Fruit fly (Drosophila melanogaster): ENCODE measurements around the gene CG42238.
A peak's percentile ranks its signal among the peaks of the same experiment; 100 is the strongest.

CG42238 gene

dm6 chr2L:20968727-20969126 lies 83.2 kb downstream of the CG42238 start (continued):
- no peak for TF ChIP-seq Dip2 (GFP tag; IDR thresholded peaks at IDR 0.05)
- no peak for TF ChIP-seq CG13424 (tag; optimal IDR thresholded peaks at IDR 0.05)
- no peak for TF ChIP-seq CG15073 (GFP tag; optimal IDR thresholded peaks at IDR 0.05)
- no peak for TF ChIP-seq pros (GFP tag; optimal IDR thresholded peaks at IDR 0.05)
- TF ChIP-seq otp (GFP tag; IDR thresholded peaks at IDR 0.05) = no peak
- no peak for TF ChIP-seq BEAF-32 (GFP tag; optimal IDR thresholded peaks at IDR 0.05)
- TF ChIP-seq nerfin-1 (tag; optimal IDR thresholded peaks at IDR 0.05) = no peak
- no peak for TF ChIP-seq CG8765 (GFP tag; IDR thresholded peaks at IDR 0.05)
- TF ChIP-seq CG30020 (tag; optimal IDR thresholded peaks at IDR 0.05) = no peak
- no peak for TF ChIP-seq Poxn (GFP tag; IDR thresholded peaks at IDR 0.05)
- no peak for TF ChIP-seq kay (GFP tag; optimal IDR thresholded peaks at IDR 0.05)
- no peak for TF ChIP-seq maf-S (GFP tag; optimal IDR thresholded peaks at IDR 0.05)
- TF ChIP-seq gcm2 (GFP tag; optimal IDR thresholded peaks at IDR 0.05) = no peak
- TF ChIP-seq org-1 (GFP tag; optimal IDR thresholded peaks at IDR 0.05) = no peak
- TF ChIP-seq Tbp (GFP tag; optimal IDR thresholded peaks at IDR 0.05) = no peak
- no peak for TF ChIP-seq Lpt (GFP tag; optimal IDR thresholded peaks at IDR 0.05)
- no peak for TF ChIP-seq Gsc (GFP tag; IDR thresholded peaks at IDR 0.05)
- TF ChIP-seq lilli (GFP tag; optimal IDR thresholded peaks at IDR 0.05) = no peak
- TF ChIP-seq CG9437 (GFP tag; optimal IDR thresholded peaks at IDR 0.05) = no peak
- no peak for TF ChIP-seq CG14014 (GFP tag; IDR thresholded peaks at IDR 0.05)
- no peak for TF ChIP-seq Side (GFP tag; optimal IDR thresholded peaks at IDR 0.05)
- TF ChIP-seq bowl (GFP tag; IDR thresholded peaks at IDR 0.05) = no peak

- peak; percentile 34 for TF ChIP-seq oc (tag; optimal IDR thresholded peaks at IDR 0.05)
- no peak for TF ChIP-seq sug (tag; optimal IDR thresholded peaks at IDR 0.05)
- TF ChIP-seq Scr (GFP tag; IDR thresholded peaks at IDR 0.05; ENCODE audit: partially characterized antibody) = no peak
- TF ChIP-seq Lpt (GFP tag; optimal IDR thresholded peaks at IDR 0.05) = no peak
- 0 out of 3 replicates have a peak, but pooled peaks have one; percentile 22 for TF ChIP-seq CG2199 (GFP tag; IDR thresholded peaks at IDR 0.05)
- peak; percentile 87 for TF ChIP-seq grn (GFP tag; optimal IDR thresholded peaks at IDR 0.05)
- no peak for TF ChIP-seq CG16815 (GFP tag; optimal IDR thresholded peaks at IDR 0.05)
- peak; percentile 14 for TF ChIP-seq nom (GFP tag; optimal IDR thresholded peaks at IDR 0.05)
- TF ChIP-seq CG9727 (GFP tag; optimal IDR thresholded peaks at IDR 0.05) = no peak
- no peak for TF ChIP-seq CG5180 (GFP tag; optimal IDR thresholded peaks at IDR 0.05)
- no peak for TF ChIP-seq exex (tag; optimal IDR thresholded peaks at IDR 0.05)
- TF ChIP-seq kni (GFP tag; optimal IDR thresholded peaks at IDR 0.05) = peak; percentile 22
Observed at dm6 chr2L:20965001-20965400, 87.0 kb downstream of the CG42238 start.

DNA sequence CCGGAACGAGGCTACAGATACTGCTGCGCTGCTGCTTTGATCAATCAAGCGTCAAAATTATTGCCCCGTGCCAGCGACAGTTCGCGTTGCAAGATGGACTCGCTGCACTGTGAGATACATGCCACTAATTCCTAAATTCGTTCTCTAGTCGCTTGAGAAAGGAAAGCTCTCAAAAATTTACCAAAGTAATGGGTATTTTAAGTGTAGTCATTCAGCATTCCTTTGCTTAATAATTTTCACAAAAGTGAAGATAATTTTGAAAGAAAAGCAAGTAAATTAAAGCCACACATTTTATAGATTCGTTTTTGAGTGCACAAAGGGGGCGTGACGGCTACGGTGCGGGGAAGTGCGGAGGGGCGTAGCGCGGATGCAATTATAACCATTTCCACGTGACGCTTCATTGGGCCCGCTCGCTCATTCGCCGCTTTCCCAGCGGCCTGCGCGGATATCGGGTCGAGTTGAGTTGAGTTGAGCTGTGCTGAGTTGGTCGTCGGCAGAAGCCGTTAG lies 91.9 kb downstream of the CG42238 start:
- no peak for TF ChIP-seq Blimp-1 (GFP tag; optimal IDR thresholded peaks at IDR 0.05)
- TF ChIP-seq CG32532 (GFP tag; IDR thresholded peaks at IDR 0.05) = no peak
- no peak for TF ChIP-seq twi (tag; optimal IDR thresholded peaks at IDR 0.05)
- peak; percentile 1 for TF ChIP-seq Sox102F (GFP tag; optimal IDR thresholded peaks at IDR 0.05)
- no peak for TF ChIP-seq CG10543 (GFP tag; optimal IDR thresholded peaks at IDR 0.05)
- TF ChIP-seq CG7987 (GFP tag; optimal IDR thresholded peaks at IDR 0.05) = no peak
- no peak for TF ChIP-seq CG8359 (GFP tag; optimal IDR thresholded peaks at IDR 0.05; ENCODE audit: borderline replicate concordance)
- TF ChIP-seq Eip74EF (GFP tag; optimal IDR thresholded peaks at IDR 0.05) = no peak
- no peak for TF ChIP-seq CG1529 (GFP tag; optimal IDR thresholded peaks at IDR 0.05)
- no peak for TF ChIP-seq CG17829 (tag; optimal IDR thresholded peaks at IDR 0.05)
- TF ChIP-seq Doc2 (GFP tag; IDR thresholded peaks at IDR 0.05) = no peak
- no peak for TF ChIP-seq Mes4 (GFP tag; optimal IDR thresholded peaks at IDR 0.05)
- TF ChIP-seq CG1603 (tag; optimal IDR thresholded peaks at IDR 0.05) = peak; percentile 21
- peak; percentile 6 for TF ChIP-seq gem (tag; optimal IDR thresholded peaks at IDR 0.05)
- TF ChIP-seq Med (GFP tag) = peak; percentile 8
- no peak for TF ChIP-seq cg (GFP tag; optimal IDR thresholded peaks at IDR 0.05)
- TF ChIP-seq PHDP (tag; optimal IDR thresholded peaks at IDR 0.05) = no peak
